Fruit fly (Drosophila melanogaster) whole organism, wandering third instar larva: Measurements from ENCODE around the gene Cp7Fc.

ENCODE experiments used
- Abd-B ChIP-seq: fragments of >200 bp; optimal IDR thresholded peaks from 2 replicates; lab custom pipeline; 2017; ENCODE audit warnings: missing biosample characterization, missing genetic modification characterization
- CG32264 ChIP-seq: fragments of 200-800 bp; sonication (Bioruptor generic); optimal IDR thresholded peaks from 2 replicates; lab custom pipeline; 2016; ENCODE audit warnings: missing biosample characterization, missing genetic modification characterization
- CrebA ChIP-seq: fragments of 200-800 bp; sonication (Bioruptor generic); optimal IDR thresholded peaks from 2 replicates; lab custom pipeline; 2016; ENCODE audit warnings: missing biosample characterization, mild to moderate bottlenecking, missing genetic modification characterization, borderline replicate concordance
- Dfd ChIP-seq: fragments of >200 bp; optimal IDR thresholded peaks from 2 replicates; lab custom pipeline; 2017; ENCODE audit warnings: missing biosample characterization, missing genetic modification characterization
- Dif ChIP-seq: fragments of 200-275, 200-300 bp; sonication (Bioruptor generic); optimal IDR thresholded peaks from 2 replicates; lab custom pipeline; 2018; ENCODE audit warnings: missing biosample characterization, missing genetic modification characterization; ENCODE audit not compliant: partially characterized antibody
- GATAd ChIP-seq: sonication (Bioruptor generic); optimal IDR thresholded peaks from 2 replicates; lab custom pipeline; 2016; ENCODE audit warnings: missing biosample characterization, missing genetic modification characterization
- HLH106 ChIP-seq: fragments of 200-800 bp; optimal IDR thresholded peaks from 3 replicates; lab custom pipeline; 2019; ENCODE audit warnings: missing biosample characterization, mild to moderate bottlenecking, missing genetic modification characterization, moderate library complexity
- Hnf4 ChIP-seq: fragments of 200-800 bp; sonication (Bioruptor generic); optimal IDR thresholded peaks from 2 replicates; lab custom pipeline; 2016; ENCODE audit warnings: missing biosample characterization, mild to moderate bottlenecking, missing genetic modification characterization
- Hr83 ChIP-seq: fragments of 200-300 bp; sonication (Bioruptor generic); optimal IDR thresholded peaks from 2 replicates; lab custom pipeline; 2016; ENCODE audit warnings: missing biosample characterization, mild to moderate bottlenecking, missing genetic modification characterization, moderate library complexity; ENCODE audit not compliant: poor library complexity, severe bottlenecking
- Jra ChIP-seq: sonication (Bioruptor generic); optimal IDR thresholded peaks from 2 replicates; lab custom pipeline; 2016; ENCODE audit warnings: missing biosample characterization, missing genetic modification characterization
- Mio ChIP-seq: sonication (Bioruptor generic); optimal IDR thresholded peaks from 2 replicates; lab custom pipeline; 2016; ENCODE audit warnings: missing biosample characterization, missing genetic modification characterization
- N ChIP-seq: fragments of >200 bp; optimal IDR thresholded peaks from 2 replicates; lab custom pipeline; 2018; ENCODE audit warnings: missing biosample characterization, missing external identifiers, missing genetic modification characterization
- OdsH ChIP-seq: fragments of 200-800 bp; sonication (Bioruptor generic); optimal IDR thresholded peaks from 2 replicates; lab custom pipeline; 2016; ENCODE audit warnings: missing biosample characterization, mild to moderate bottlenecking, missing genetic modification characterization
- Rel ChIP-seq, 2 experiments: fragments of 200-800 bp; sonication (Bioruptor generic) in 1 of 2; optimal IDR thresholded peaks; 2 replicates in 1 of 2; 3 replicates in 1 of 2; lab custom pipeline; 2016 to 2019; ENCODE audit warnings: mild to moderate bottlenecking in 2 of 2, missing biosample characterization in 2 of 2, missing genetic modification characterization in 2 of 2, moderate library complexity in 1 of 2
- Sp1 ChIP-seq: fragments of 200-800 bp; sonication (Bioruptor generic); optimal IDR thresholded peaks from 3 replicates; lab custom pipeline; 2019; ENCODE audit warnings: missing biosample characterization, mild to moderate bottlenecking, missing genetic modification characterization, moderate library complexity
- Vsx2 ChIP-seq: fragments of 200-300, 225-300 bp; sonication (Bioruptor generic); optimal IDR thresholded peaks from 2 replicates; lab custom pipeline; 2018; ENCODE audit warnings: missing biosample characterization, missing genetic modification characterization; ENCODE audit not compliant: partially characterized antibody
- br ChIP-seq: fragments of 200-800 bp; sonication (Bioruptor generic); optimal IDR thresholded peaks from 2 replicates; lab custom pipeline; 2016; ENCODE audit warnings: missing biosample characterization, missing genetic modification characterization
- brk ChIP-seq: fragments of 200-800 bp; sonication (Bioruptor generic); optimal IDR thresholded peaks from 2 replicates; lab custom pipeline; 2016; ENCODE audit warnings: missing biosample characterization, mild to moderate bottlenecking, missing genetic modification characterization
- dmrt93B ChIP-seq: fragments of 200-800 bp; sonication (Bioruptor generic); optimal IDR thresholded peaks from 2 replicates; lab custom pipeline; 2018; ENCODE audit warnings: missing biosample characterization, mild to moderate bottlenecking, missing genetic modification characterization
- ey ChIP-seq: fragments of 200-800 bp; sonication (Bioruptor generic); optimal IDR thresholded peaks from 2 replicates; lab custom pipeline; 2016; ENCODE audit warnings: missing biosample characterization, missing genetic modification characterization
- foxo ChIP-seq, 2 experiments: fragments of 200-800 bp; sonication (Bioruptor generic); optimal IDR thresholded peaks; 2 replicates in 1 of 2; 3 replicates in 1 of 2; lab custom pipeline; 2016 to 2017; ENCODE audit warnings: missing biosample characterization in 2 of 2, missing genetic modification characterization in 2 of 2
- fru ChIP-seq: fragments of 200-800 bp; sonication (Bioruptor generic); optimal IDR thresholded peaks from 3 replicates; lab custom pipeline; 2016; ENCODE audit warnings: missing biosample characterization, mild to moderate bottlenecking, missing genetic modification characterization
- h ChIP-seq: fragments of 200-800 bp; sonication (Bioruptor generic); optimal IDR thresholded peaks from 3 replicates; lab custom pipeline; 2016; ENCODE audit warnings: missing biosample characterization, mild to moderate bottlenecking, missing genetic modification characterization
- pan ChIP-seq: fragments of >200 bp; optimal IDR thresholded peaks from 2 replicates; lab custom pipeline; 2017
- psq ChIP-seq: fragments of 200-800 bp; sonication (Bioruptor generic); optimal IDR thresholded peaks from 3 replicates; lab custom pipeline; 2017; ENCODE audit warnings: missing biosample characterization, mild to moderate bottlenecking, missing genetic modification characterization, moderate library complexity
- rgr ChIP-seq: fragments of 200-800 bp; sonication (Bioruptor generic); optimal IDR thresholded peaks from 3 replicates; lab custom pipeline; 2016; ENCODE audit warnings: missing biosample characterization, mild to moderate bottlenecking, missing genetic modification characterization
- sage ChIP-seq: fragments of 200-800 bp; sonication (Bioruptor generic); optimal IDR thresholded peaks from 2 replicates; lab custom pipeline; 2016; ENCODE audit warnings: missing biosample characterization, mild to moderate bottlenecking, missing genetic modification characterization
- sv ChIP-seq: fragments of 200-800 bp; sonication (Bioruptor generic); optimal IDR thresholded peaks from 3 replicates; lab custom pipeline; 2016; ENCODE audit warnings: missing biosample characterization, missing genetic modification characterization
- usp ChIP-seq: fragments of >200 bp; optimal IDR thresholded peaks from 2 replicates; lab custom pipeline; 2017; ENCODE audit warnings: missing biosample characterization, missing genetic modification characterization
- woc ChIP-seq: sonication (Bioruptor generic); optimal IDR thresholded peaks from 2 replicates; lab custom pipeline; 2016; ENCODE audit warnings: missing biosample characterization, mild to moderate bottlenecking, missing genetic modification characterization

Gene Cp7Fc

DNA sequence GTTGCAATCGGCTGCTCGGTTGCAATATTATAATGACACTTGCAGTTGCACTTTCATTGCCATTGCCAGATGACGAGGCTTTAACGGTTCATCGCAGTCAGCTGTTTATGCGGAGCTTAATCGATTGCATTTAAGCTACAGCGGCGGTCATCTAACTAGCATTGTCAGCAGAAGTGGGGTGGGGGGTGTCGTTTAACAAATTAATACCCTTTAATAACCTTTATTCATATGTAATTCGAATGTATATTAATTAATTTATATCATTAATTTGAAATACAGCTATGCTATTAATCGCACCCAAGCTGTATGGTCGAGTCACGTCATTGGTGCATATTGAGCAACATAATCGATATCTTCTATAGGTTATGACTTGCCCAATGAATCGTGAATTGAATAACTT lies 15.9 kb downstream of the Cp7Fc start:
- TF ChIP-seq Hnf4 (GFP tag; lab: Kevin White, UChicago) (peak; percentile 17), brk (GFP tag; lab: Kevin White, UChicago) (no peak), OdsH (GFP tag; lab: Kevin White, UChicago) (no peak), usp (GFP tag; lab: Kevin White, UChicago) (no peak), psq (GFP tag; lab: Kevin White, UChicago) (peak; percentile 24), h (GFP tag; lab: Kevin White, UChicago) (peak; percentile 48), Mio (GFP tag; lab: Kevin White, UChicago) (no peak), Sp1 (GFP tag; lab: Kevin White, UChicago) (peak; percentile 49), Dfd (GFP tag; lab: Kevin White, UChicago) (no peak), woc (GFP tag; lab: Kevin White, UChicago) (no peak), GATAd (GFP tag; lab: Kevin White, UChicago) (no peak), HLH106 (peak; percentile 68), br (no peak), sv (GFP tag; lab: Kevin White, UChicago) (peak; percentile 34), Abd-B (GFP tag; lab: Kevin White, UChicago) (no peak), Jra (GFP tag; lab: Kevin White, UChicago) (no peak), fru (peak; percentile 26), Rel (GFP tag; optimal IDR thresholded peaks at IDR 0.05; lab: Kevin White, UChicago) (no peak), Rel (tag; optimal IDR thresholded peaks at IDR 0.05; lab: Kevin White, UChicago) (no peak), sage (GFP tag; lab: Kevin White, UChicago) (peak; percentile 34), foxo (GFP tag; optimal IDR thresholded peaks at IDR 0.05; lab: Kevin White, UChicago) (peak in 1 of 2 experiments; percentile 68), ey (peak; percentile 19), Dif (GFP tag; lab: Kevin White, UChicago) (no peak), Hr83 (GFP tag; lab: Kevin White, UChicago) (no peak), CG32264 (GFP tag; lab: Kevin White, UChicago) (no peak), CrebA (no peak), dmrt93B (GFP tag; lab: Kevin White, UChicago) (peak; percentile 45), N (GFP tag; lab: Kevin White, UChicago) (no peak), rgr (GFP tag; lab: Kevin White, UChicago) (peak; percentile 56)

DNA sequence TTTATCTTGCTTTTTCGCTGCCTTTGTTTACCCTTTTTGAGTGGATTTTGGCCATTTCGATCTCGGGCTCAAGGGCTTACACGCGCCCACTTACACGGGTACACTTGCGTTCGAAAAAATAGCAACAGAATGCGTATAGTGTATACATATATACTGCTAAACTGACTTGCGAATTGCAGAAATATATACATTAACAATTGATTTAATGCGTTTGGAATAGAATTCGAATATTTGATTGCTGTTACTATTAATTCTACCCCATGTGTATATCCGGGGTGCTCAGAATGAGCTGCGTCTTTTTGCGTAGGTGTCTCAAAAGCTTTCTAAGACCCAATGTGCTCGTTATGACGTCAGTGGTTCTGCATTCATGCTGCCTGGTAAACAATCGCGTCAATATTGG lies 16.6 kb downstream of the Cp7Fc start:
- TF ChIP-seq usp (GFP tag; lab: Kevin White, UChicago) (no peak), Mio (GFP tag; lab: Kevin White, UChicago) (no peak), Dfd (GFP tag; lab: Kevin White, UChicago) (no peak), rgr (GFP tag; lab: Kevin White, UChicago) (peak; percentile 9), OdsH (GFP tag; lab: Kevin White, UChicago) (no peak), Hnf4 (GFP tag; lab: Kevin White, UChicago) (no peak), fru (peak; percentile 24), Rel (GFP tag; optimal IDR thresholded peaks at IDR 0.05; lab: Kevin White, UChicago) (no peak), Rel (tag; optimal IDR thresholded peaks at IDR 0.05; lab: Kevin White, UChicago) (no peak), sv (GFP tag; lab: Kevin White, UChicago) (no peak)

DNA sequence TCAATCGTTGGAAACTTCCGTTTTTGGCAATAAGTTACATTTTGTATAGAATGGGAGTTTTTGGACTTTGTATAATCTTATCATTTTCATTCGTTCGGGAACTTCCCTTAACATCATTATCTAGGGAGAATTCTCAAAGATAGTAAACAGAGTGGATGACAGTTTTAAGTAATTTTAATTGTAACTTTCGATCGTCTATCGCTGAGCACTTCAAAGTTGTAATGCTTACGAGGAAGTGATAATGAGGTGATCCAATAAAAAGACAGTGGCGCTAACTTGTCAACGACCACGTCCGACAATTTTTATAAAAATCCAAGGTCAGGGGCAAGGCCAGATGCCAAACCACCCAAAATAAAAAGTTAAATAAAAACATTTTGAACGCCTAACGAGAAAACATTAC lies 19.4 kb downstream of the Cp7Fc start:
- TF ChIP-seq HLH106 = no peak
- TF ChIP-seq Hnf4 (GFP tag; lab: Kevin White, UChicago) = no peak

DNA sequence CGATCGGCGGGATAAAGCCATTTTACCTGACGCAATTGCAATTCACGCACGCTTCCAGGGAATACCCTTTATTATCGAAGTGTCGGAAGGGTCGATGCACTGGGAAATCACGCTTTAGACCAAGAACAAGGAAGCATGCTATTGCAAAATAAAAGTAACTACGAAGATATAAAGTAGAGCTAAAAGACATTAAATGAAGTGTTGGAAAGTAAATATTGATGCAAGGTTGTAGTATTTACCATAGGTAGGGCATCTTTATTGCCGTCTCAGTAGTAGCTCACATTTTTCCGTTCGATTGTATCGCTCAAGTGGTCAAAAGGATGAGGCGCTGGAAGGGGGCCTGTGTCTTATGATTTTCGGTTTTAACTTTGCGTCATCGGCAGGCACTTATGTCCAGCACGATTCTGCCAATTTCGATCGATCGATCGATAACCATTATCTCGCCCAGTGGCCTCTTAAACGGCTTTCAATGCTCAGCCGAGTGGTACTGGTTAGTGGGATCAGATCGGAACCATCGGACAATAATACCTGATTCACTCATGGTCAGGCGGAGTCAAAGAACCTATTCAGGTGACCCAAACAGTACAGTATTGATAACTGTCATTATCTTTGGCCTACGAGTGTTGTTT lies 20.8 kb downstream of the Cp7Fc start:
- TF ChIP-seq dmrt93B (GFP tag; lab: Kevin White, UChicago) (no peak), Jra (GFP tag; lab: Kevin White, UChicago) (no peak), pan (lab: Kevin White, UChicago) (no peak), OdsH (GFP tag; lab: Kevin White, UChicago) (no peak), ey (peak; percentile 12), fru (peak; percentile 35), foxo (GFP tag; optimal IDR thresholded peaks at IDR 0.05; lab: Kevin White, UChicago) (peak in 1 of 2 experiments; percentile 31), N (GFP tag; lab: Kevin White, UChicago) (no peak), GATAd (GFP tag; lab: Kevin White, UChicago) (no peak), rgr (GFP tag; lab: Kevin White, UChicago) (peak; percentile 20), Vsx2 (GFP tag; lab: Kevin White, UChicago) (no peak), sage (GFP tag; lab: Kevin White, UChicago) (no peak), h (GFP tag; lab: Kevin White, UChicago) (peak; percentile 71), Rel (GFP tag; optimal IDR thresholded peaks at IDR 0.05; lab: Kevin White, UChicago) (no peak), Rel (tag; optimal IDR thresholded peaks at IDR 0.05; lab: Kevin White, UChicago) (peak; percentile 75), usp (GFP tag; lab: Kevin White, UChicago) (no peak), Dif (GFP tag; lab: Kevin White, UChicago) (no peak), Hnf4 (GFP tag; lab: Kevin White, UChicago) (no peak)
